Fruit fly (Drosophila melanogaster): ENCODE results near the gene naz.
A peak's percentile ranks its signal among the peaks of the same experiment; 100 is the strongest.

naz gene

DNA sequence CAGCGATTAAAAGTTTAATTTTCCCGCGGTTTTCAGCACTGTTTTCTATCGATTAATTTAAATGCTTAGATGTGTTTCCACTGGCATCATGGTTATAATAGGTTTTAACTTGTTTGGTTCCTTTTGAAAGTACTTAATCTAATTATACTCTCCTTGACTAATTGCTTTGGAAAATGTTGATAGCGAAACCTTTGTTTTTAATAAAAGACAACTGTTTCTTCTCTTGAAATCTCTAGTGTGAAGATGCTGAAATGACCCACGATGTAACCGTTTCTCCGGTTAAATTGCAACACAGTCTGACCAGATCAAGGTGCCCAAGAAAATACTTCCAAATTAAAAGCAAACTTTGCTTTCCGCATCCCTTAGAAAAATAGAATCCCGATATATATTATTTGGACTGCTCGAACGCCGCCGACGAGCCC lies 29.8 kb downstream of the naz start, which contains the start of gene Dlc90F (continued):
- peak; percentile 80 for TF ChIP-seq CG14014 (GFP tag; IDR thresholded peaks at IDR 0.05)
- peak in 1 of 2 experiments; percentile 19 for TF ChIP-seq insv (GFP tag; optimal IDR thresholded peaks at IDR 0.05)
- TF ChIP-seq C15 (GFP tag; IDR thresholded peaks at IDR 0.05): 0 out of 3 replicates have a peak, but pooled peaks have one; percentile 58
- TF ChIP-seq CG2199 (GFP tag; IDR thresholded peaks at IDR 0.05): 0 out of 3 replicates have a peak, but pooled peaks have one; percentile 51
- TF ChIP-seq Dref (GFP tag; IDR thresholded peaks at IDR 0.05): peak; percentile 64
- no peak for TF ChIP-seq MESR4 (GFP tag; optimal IDR thresholded peaks at IDR 0.05)
- peak; percentile 88 for TF ChIP-seq CG9932 (GFP tag; IDR thresholded peaks at IDR 0.05)
- TF ChIP-seq Mes4 (GFP tag; optimal IDR thresholded peaks at IDR 0.05): peak; percentile 81
- TF ChIP-seq Gsc (GFP tag; IDR thresholded peaks at IDR 0.05): no peak
- TF ChIP-seq ash1 (GFP tag; optimal IDR thresholded peaks at IDR 0.05): no peak
- peak; percentile 51; the same call in 1 of the 2 replicates for TF ChIP-seq CG17612 (GFP tag; IDR thresholded peaks at IDR 0.05)
- peak; percentile 60 for TF ChIP-seq Fer3 (tag; optimal IDR thresholded peaks at IDR 0.05)
- peak; percentile 67 for TF ChIP-seq CG8924 (tag; optimal IDR thresholded peaks at IDR 0.05)
- TF ChIP-seq pros (GFP tag; optimal IDR thresholded peaks at IDR 0.05): no peak
- peak; percentile 82 for TF ChIP-seq dmrt11E (tag; optimal IDR thresholded peaks at IDR 0.05)
- peak; percentile 99 for TF ChIP-seq Sin3A (optimal IDR thresholded peaks at IDR 0.05)
- TF ChIP-seq Nf-YC (tag; optimal IDR thresholded peaks at IDR 0.05): peak; percentile 69
- no peak for TF ChIP-seq CG4730 (GFP tag; IDR thresholded peaks at IDR 0.05)
- TF ChIP-seq CG11723 (GFP tag; optimal IDR thresholded peaks at IDR 0.05): peak; percentile 31
- TF ChIP-seq Atf-2 (GFP tag; optimal IDR thresholded peaks at IDR 0.05): peak; percentile 82
- TF ChIP-seq h (optimal IDR thresholded peaks at IDR 0.05): no peak
- TF ChIP-seq Lim3 (GFP tag; IDR thresholded peaks at IDR 0.05): peak; percentile 53; the same call in 1 of the 2 replicates
- no peak for TF ChIP-seq ems (GFP tag; optimal IDR thresholded peaks at IDR 0.05)
- peak; percentile 38 for TF ChIP-seq CG10979 (tag; optimal IDR thresholded peaks at IDR 0.05)
- TF ChIP-seq slou (GFP tag; optimal IDR thresholded peaks at IDR 0.05): peak; percentile 36
- peak; percentile 54 for TF ChIP-seq CG3407 (GFP tag; optimal IDR thresholded peaks at IDR 0.05)
- TF ChIP-seq HmgZ (tag; optimal IDR thresholded peaks at IDR 0.05): peak; percentile 81
- peak; percentile 74 for TF ChIP-seq CG34422 (GFP tag; IDR thresholded peaks at IDR 0.05)
- no peak for TF ChIP-seq Hr39 (optimal IDR thresholded peaks at IDR 0.05)
- no peak for TF ChIP-seq hb (GFP tag; IDR thresholded peaks at IDR 0.05; ENCODE audit: partially characterized antibody)
- peak; percentile 83 for TF ChIP-seq lilli (GFP tag; optimal IDR thresholded peaks at IDR 0.05)
- TF ChIP-seq Meics (GFP tag; optimal IDR thresholded peaks at IDR 0.05): peak; percentile 47
- TF ChIP-seq CG13775 (GFP tag; optimal IDR thresholded peaks at IDR 0.05): peak; percentile 74
- TF ChIP-seq Hr78 (GFP tag; optimal IDR thresholded peaks at IDR 0.05): no peak
- TF ChIP-seq GATAe (GFP tag; conservative IDR thresholded peaks at IDR 0.05): no peak
- TF ChIP-seq CG16813 (GFP tag; IDR thresholded peaks at IDR 0.05; ENCODE audit: partially characterized antibody): peak; percentile 49
- TF ChIP-seq pnt (GFP tag; optimal IDR thresholded peaks at IDR 0.05): peak; percentile 79
- TF ChIP-seq CG10147 (GFP tag; optimal IDR thresholded peaks at IDR 0.05): peak; percentile 57
- TF ChIP-seq CG2116 (GFP tag; optimal IDR thresholded peaks at IDR 0.05): peak; percentile 82
- TF ChIP-seq Deaf1 (tag; optimal IDR thresholded peaks at IDR 0.05): peak; percentile 26
- TF ChIP-seq CG6175 (GFP tag; IDR thresholded peaks at IDR 0.05): 0 out of 3 replicates have a peak, but pooled peaks have one; percentile 24
- TF ChIP-seq chif (GFP tag; optimal IDR thresholded peaks at IDR 0.05): peak; percentile 66 to 83
- peak; percentile 54; the same call in 1 of the 2 replicates for TF ChIP-seq E2f2 (GFP tag; IDR thresholded peaks at IDR 0.05)
- peak; percentile 82 for TF ChIP-seq ind (GFP tag; optimal IDR thresholded peaks at IDR 0.05)
- TF ChIP-seq ranshi (GFP tag; IDR thresholded peaks at IDR 0.05): peak; percentile 72; the same call in 1 of the 2 replicates
- TF ChIP-seq Six4 (GFP tag; optimal IDR thresholded peaks at IDR 0.05): peak; percentile 38
- no peak for TF ChIP-seq CG14965 (GFP tag; optimal IDR thresholded peaks at IDR 0.05; ENCODE audit: borderline replicate concordance)
- TF ChIP-seq CG32772 (GFP tag; IDR thresholded peaks at IDR 0.05): peak; percentile 70
- TF ChIP-seq exex (tag; optimal IDR thresholded peaks at IDR 0.05): peak; percentile 33
- peak; percentile 55 for TF ChIP-seq CG8290 (GFP tag; optimal IDR thresholded peaks at IDR 0.05)
- peak; percentile 54 to 64 for TF ChIP-seq CG8290 (tag; optimal IDR thresholded peaks at IDR 0.05)
- TF ChIP-seq CG8765 (GFP tag; IDR thresholded peaks at IDR 0.05): no peak

All from whole organism, embryonic.